Worm (Caenorhabditis elegans): Measurements from ENCODE around the gene lgc-47.

- TF ChIP-seq ceh-36 (tag; optimal IDR thresholded peaks at IDR 0.05) (no peak), ama-1 (optimal IDR thresholded peaks at IDR 0.05) (no peak), ceh-13 (GFP tag; optimal IDR thresholded peaks at IDR 0.05) (no peak), pes-1 (GFP tag; IDR thresholded peaks at IDR 0.05) (no peak), hmbx-1 (tag; optimal IDR thresholded peaks at IDR 0.05) (no peak), tbx-37 (GFP tag; conservative IDR thresholded peaks at IDR 0.05) (no peak), flt-1 (GFP tag; IDR thresholded peaks at IDR 0.05) (no peak), F13C5.2 (tag; optimal IDR thresholded peaks at IDR 0.05) (no peak), hmg-4 (GFP tag; optimal IDR thresholded peaks at IDR 0.05) (no peak), tra-4 (tag; optimal IDR thresholded peaks at IDR 0.05) (no peak), sea-1 (GFP tag; conservative IDR thresholded peaks at IDR 0.05) (no peak), tbx-11 (GFP tag; IDR thresholded peaks at IDR 0.05) (no peak), aly-1 (tag; optimal IDR thresholded peaks at IDR 0.05) (no peak), scrt-1 (GFP tag; IDR thresholded peaks at IDR 0.05) (no peak)
These were observed 42.8 kb upstream of the lgc-47 start, which contains the start of gene lec-8 for ce11 chrX:9850258-9850657.
